Worm (Caenorhabditis elegans): ENCODE data around the gene psr-1.

psr-1 gene

DNA sequence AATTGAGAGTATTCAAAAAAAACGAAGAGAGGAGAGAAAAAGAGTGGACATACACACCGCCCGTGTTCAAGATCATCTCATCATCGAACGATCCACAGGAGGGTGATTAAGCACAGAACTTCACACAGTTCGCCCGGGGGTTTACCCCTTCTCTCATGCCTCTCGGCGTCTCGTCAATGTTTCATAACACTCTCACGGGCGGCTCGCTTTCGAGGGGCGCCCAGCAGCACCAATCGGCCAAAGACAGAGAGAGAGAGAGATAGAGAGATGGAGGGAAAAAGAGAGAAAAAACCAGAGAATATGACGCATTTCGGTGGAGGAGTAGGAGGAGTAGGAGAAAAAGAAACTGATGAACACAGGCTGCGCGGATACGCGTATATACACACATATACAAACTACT is 52.1 kb downstream of the psr-1 start (continued):
- TF ChIP-seq ceh-27 (GFP tag; optimal IDR thresholded peaks at IDR 0.05), result peak; percentile 28
- TF ChIP-seq tbp1 (GFP tag; optimal IDR thresholded peaks at IDR 0.05), result peak; percentile 27
